Worm (Caenorhabditis elegans) whole organism, late embryonic: ENCODE results near the gene Y43F8B.14.

Experiments
- K02D7.2 ChIP-seq: sonication (generic microtip); optimal IDR thresholded peaks from 2 replicates; lab custom pipeline; 2017; ENCODE audit warnings: mild to moderate bottlenecking, missing genetic modification characterization, missing compliant biosample characterization
- Y22D7AL.16 ChIP-seq: sonication (generic microtip); optimal IDR thresholded peaks from 2 replicates; lab custom pipeline; 2016; ENCODE audit warnings: missing genetic modification characterization, missing compliant biosample characterization
- ahr-1 ChIP-seq: sonication (generic microtip); optimal IDR thresholded peaks from 2 replicates; lab custom pipeline; 2016; ENCODE audit warnings: missing genetic modification characterization, missing compliant biosample characterization
- ceh-14 ChIP-seq: sonication (generic microtip); optimal IDR thresholded peaks from 2 replicates; lab custom pipeline; 2016; ENCODE audit warnings: missing genotype, missing genetic modification characterization, missing compliant biosample characterization
- ceh-2 ChIP-seq: sonication (generic microtip); optimal IDR thresholded peaks from 2 replicates; lab custom pipeline; 2016; ENCODE audit warnings: missing genotype, missing genetic modification characterization, missing compliant biosample characterization
- fkh-10 ChIP-seq: fragments of 150-350 bp; optimal IDR thresholded peaks from 2 replicates; lab custom pipeline; 2014; ENCODE audit warnings: missing biosample characterization, missing genetic modification reagents, missing genetic modification characterization
- hlh-13 ChIP-seq: fragments of 200-800 bp; sonication (Bioruptor generic); optimal IDR thresholded peaks from 2 replicates; lab custom pipeline; 2018; ENCODE audit warnings: mild to moderate bottlenecking, missing genetic modification characterization, missing compliant biosample characterization
- nfya-1 ChIP-seq: sonication (generic microtip); optimal IDR thresholded peaks from 2 replicates; lab custom pipeline; 2017; ENCODE audit warnings: missing genetic modification characterization, mild to moderate bottlenecking, missing compliant biosample characterization, antibody characterized with exemption, moderate library complexity
- pha-4 ChIP-seq: fragments of 150-350 bp; optimal IDR thresholded peaks from 2 replicates; lab custom pipeline; 2018; ENCODE audit warnings: missing biosample characterization, missing genetic modification reagents, missing genetic modification characterization
- unc-3 ChIP-seq, 2 experiments: fragments of 200-800 bp in 1 of 2; sonication (Bioruptor generic) in 1 of 2; sonication (generic microtip) in 1 of 2; conservative IDR thresholded peaks in 1 of 2; optimal IDR thresholded peaks in 1 of 2; 2 replicates each; pipeline versions ENCODE4 v1.3.6 to Lab custom; 2016 to 2022; ENCODE audit warnings: missing compliant biosample characterization in 2 of 2, missing genetic modification characterization in 2 of 2, missing genetic modification reagents in 1 of 2
- ztf-16 ChIP-seq: sonication (generic microtip); optimal IDR thresholded peaks from 2 replicates; lab custom pipeline; 2017; ENCODE audit warnings: missing genetic modification characterization, missing compliant biosample characterization

DNA sequence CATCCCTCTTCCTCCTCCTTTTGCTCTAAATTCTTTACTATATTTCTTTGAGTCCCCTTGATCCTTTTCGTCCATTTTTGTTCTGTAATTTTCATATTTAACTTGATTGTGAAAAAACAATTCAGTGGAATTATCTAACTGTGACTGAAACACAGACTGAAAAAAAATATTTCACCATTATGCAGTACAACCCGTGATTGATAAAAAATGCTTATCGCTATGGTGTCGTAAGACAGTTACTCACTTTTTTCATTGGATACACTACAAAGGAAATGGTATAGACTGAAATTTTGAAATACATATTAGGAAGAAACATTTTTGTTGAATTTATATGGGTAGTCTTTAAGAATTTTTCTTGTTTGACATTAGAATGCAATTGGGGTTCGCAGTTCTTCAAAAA, 11.8 kb upstream of the Y43F8B.14 start, which contains the start of gene Y43F8B.23:
- TF ChIP-seq unc-3 (GFP tag; conservative IDR thresholded peaks at IDR 0.05; lab: Robert Waterston, UW) (no peak), unc-3 (tag; optimal IDR thresholded peaks at IDR 0.05; lab: Kevin White, UChicago) (no peak), nfya-1 (tag; lab: Kevin White, UChicago) (no peak), fkh-10 (GFP tag; lab: Kevin White, UChicago) (no peak), ceh-14 (tag; lab: Kevin White, UChicago) (no peak), hlh-13 (GFP tag; lab: Kevin White, UChicago) (no peak), Y22D7AL.16 (tag; lab: Kevin White, UChicago) (no peak), K02D7.2 (no peak), pha-4 (tag; lab: Kevin White, UChicago) (no peak), ztf-16 (tag; lab: Kevin White, UChicago) (no peak), ahr-1 (tag; lab: Kevin White, UChicago) (no peak), ceh-2 (no peak)
